Worm (Caenorhabditis elegans): ENCODE data around the gene srbc-41.

Gene srbc-41

DNA sequence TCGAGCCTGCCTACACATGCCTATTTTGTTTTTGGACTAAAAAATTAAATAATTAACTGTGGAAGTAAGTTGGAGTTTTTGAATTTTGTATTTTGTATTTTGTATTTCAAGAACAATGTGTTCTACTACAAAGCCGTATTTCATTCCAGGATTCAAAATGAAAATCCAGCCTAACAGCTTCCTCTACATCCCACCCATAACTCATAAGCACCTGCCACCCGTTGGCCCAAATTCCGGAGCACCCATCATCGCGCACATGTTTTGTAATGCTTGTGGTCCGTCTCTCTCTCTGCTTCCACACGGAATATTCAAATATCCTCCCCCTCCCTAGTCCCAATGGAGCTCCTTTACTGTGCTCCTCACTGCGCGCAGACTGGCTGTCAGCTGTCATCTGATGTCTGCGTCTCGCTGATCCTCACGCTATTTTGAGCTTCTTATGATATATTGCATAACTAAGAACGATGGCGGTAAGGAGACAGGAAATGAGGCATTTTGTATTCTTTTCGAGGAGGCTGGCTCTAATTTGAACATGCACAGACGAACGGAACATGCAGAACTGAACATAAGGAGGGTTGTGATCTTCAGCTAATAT lies 39.0 kb downstream of the srbc-41 start:
- TF ChIP-seq pha-4 (tag; optimal IDR thresholded peaks at IDR 0.05) (no peak), ceh-43 (GFP tag; optimal IDR thresholded peaks at IDR 0.05) (no peak), unc-120 (tag; optimal IDR thresholded peaks at IDR 0.05; ENCODE audit: poor library complexity, severe bottlenecking) (peak; percentile 46), ztf-11 (tag; optimal IDR thresholded peaks at IDR 0.05) (no peak), hlh-1 (tag; optimal IDR thresholded peaks at IDR 0.05) (peak; percentile 98), mep-1 (tag; optimal IDR thresholded peaks at IDR 0.05) (peak; percentile 37), sem-2 (GFP tag; optimal IDR thresholded peaks at IDR 0.05) (no peak), lsy-2 (tag; optimal IDR thresholded peaks at IDR 0.05) (no peak), nhr-237 (tag; optimal IDR thresholded peaks at IDR 0.05) (no peak), flh-1 (GFP tag; optimal IDR thresholded peaks at IDR 0.05) (no peak), nhr-2 (tag; optimal IDR thresholded peaks at IDR 0.05) (no peak), unc-62 (GFP tag; optimal IDR thresholded peaks at IDR 0.05) (peak; percentile 86), nhr-76 (tag; optimal IDR thresholded peaks at IDR 0.05) (no peak), cnd-1 (tag; optimal IDR thresholded peaks at IDR 0.05) (peak; percentile 91), unc-39 (tag; optimal IDR thresholded peaks at IDR 0.05) (no peak), zip-8 (tag; optimal IDR thresholded peaks at IDR 0.05) (no peak), sptf-1 (tag; optimal IDR thresholded peaks at IDR 0.05) (no peak), nhr-12 (tag; optimal IDR thresholded peaks at IDR 0.05) (no peak), snpc-4 (tag; optimal IDR thresholded peaks at IDR 0.05) (no peak), blmp-1 (tag; optimal IDR thresholded peaks at IDR 0.05) (no peak), drap-1 (GFP tag; optimal IDR thresholded peaks at IDR 0.05) (no peak), nhr-28 (tag; optimal IDR thresholded peaks at IDR 0.05) (no peak), mls-2 (tag; optimal IDR thresholded peaks at IDR 0.05) (no peak), M03D4.4 (tag; optimal IDR thresholded peaks at IDR 0.05) (peak; percentile 44), lin-32 (GFP tag; optimal IDR thresholded peaks at IDR 0.05) (peak; percentile 52), mab-5 (tag; optimal IDR thresholded peaks at IDR 0.05) (peak; percentile 8), lin-13 (tag; optimal IDR thresholded peaks at IDR 0.05) (peak; percentile 36), elt-3 (tag; optimal IDR thresholded peaks at IDR 0.05) (no peak)

DNA sequence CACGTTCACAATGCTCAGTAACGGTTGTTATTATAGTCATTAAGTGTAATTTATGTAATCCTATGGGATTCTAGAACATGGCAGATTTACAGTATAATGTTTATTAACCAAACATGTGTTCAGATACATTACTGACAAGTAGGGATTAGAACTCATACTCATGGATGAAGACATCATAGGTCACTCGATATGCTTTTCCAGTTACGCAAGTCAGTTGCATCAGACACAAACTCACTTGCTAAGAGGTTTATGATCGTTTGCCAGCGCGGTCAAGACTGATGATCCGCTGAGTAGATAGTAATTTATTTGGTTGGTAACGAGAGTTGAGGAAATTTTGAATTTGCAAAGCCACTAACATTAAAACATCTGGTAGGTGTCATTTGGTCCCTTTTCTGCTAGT lies 40.0 kb downstream of the srbc-41 start:
- no peak for TF ChIP-seq cnd-1 (tag; optimal IDR thresholded peaks at IDR 0.05)
- no peak for TF ChIP-seq drap-1 (GFP tag; optimal IDR thresholded peaks at IDR 0.05)
- TF ChIP-seq unc-120 (tag; optimal IDR thresholded peaks at IDR 0.05; ENCODE audit: poor library complexity, severe bottlenecking), result no peak
- no peak for TF ChIP-seq lin-13 (tag; optimal IDR thresholded peaks at IDR 0.05)
- no peak for TF ChIP-seq ham-2 (GFP tag; optimal IDR thresholded peaks at IDR 0.05)
- TF ChIP-seq bed-3 (GFP tag; optimal IDR thresholded peaks at IDR 0.05), result no peak
- TF ChIP-seq unc-62 (GFP tag; optimal IDR thresholded peaks at IDR 0.05), result no peak
- peak; percentile 57 for TF ChIP-seq zip-8 (tag; optimal IDR thresholded peaks at IDR 0.05)
- no peak for TF ChIP-seq snpc-4 (tag; optimal IDR thresholded peaks at IDR 0.05)
- no peak for TF ChIP-seq unc-39 (tag; optimal IDR thresholded peaks at IDR 0.05)
- no peak for TF ChIP-seq ceh-83 (GFP tag; optimal IDR thresholded peaks at IDR 0.05)
- no peak for TF ChIP-seq sptf-1 (tag; optimal IDR thresholded peaks at IDR 0.05)
- no peak for TF ChIP-seq M03D4.4 (tag; optimal IDR thresholded peaks at IDR 0.05)
- TF ChIP-seq ces-1 (GFP tag; optimal IDR thresholded peaks at IDR 0.05), result no peak
- TF ChIP-seq nhr-2 (tag; optimal IDR thresholded peaks at IDR 0.05), result peak; percentile 91
- TF ChIP-seq flh-1 (GFP tag; optimal IDR thresholded peaks at IDR 0.05), result no peak
- no peak for TF ChIP-seq ceh-43 (GFP tag; optimal IDR thresholded peaks at IDR 0.05)

DNA sequence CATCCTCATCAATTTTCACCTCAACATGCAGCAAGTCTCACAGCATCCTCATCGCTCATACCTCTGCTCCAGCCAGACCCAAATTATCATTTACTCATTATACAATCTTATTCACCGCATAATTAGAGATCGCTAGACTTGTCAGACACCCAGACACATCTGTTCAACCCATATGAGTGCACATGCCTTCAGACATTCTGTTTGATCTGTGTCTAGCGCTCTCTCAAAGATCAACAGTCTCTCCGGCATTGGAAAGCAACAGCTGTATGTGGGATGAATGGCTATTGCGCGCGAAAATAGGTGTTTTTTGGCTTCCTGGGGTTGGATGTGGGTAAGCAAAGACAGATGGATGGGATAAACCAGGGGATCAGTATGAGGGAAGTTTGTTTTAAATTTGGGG lies 42.0 kb downstream of the srbc-41 start:
- TF ChIP-seq nhr-2 (tag; optimal IDR thresholded peaks at IDR 0.05) (peak; percentile 66), ham-2 (GFP tag; optimal IDR thresholded peaks at IDR 0.05) (no peak), elt-1 (tag; optimal IDR thresholded peaks at IDR 0.05; ENCODE audit: borderline replicate concordance, insufficient read depth) (no peak), unc-62 (GFP tag; optimal IDR thresholded peaks at IDR 0.05) (peak; percentile 18), ceh-83 (GFP tag; optimal IDR thresholded peaks at IDR 0.05) (no peak), unc-39 (tag; optimal IDR thresholded peaks at IDR 0.05) (no peak), cnd-1 (tag; optimal IDR thresholded peaks at IDR 0.05) (peak; percentile 62), lin-32 (GFP tag; optimal IDR thresholded peaks at IDR 0.05) (peak; percentile 99), hlh-1 (tag; optimal IDR thresholded peaks at IDR 0.05) (peak; percentile 4), lin-13 (tag; optimal IDR thresholded peaks at IDR 0.05) (no peak), elt-3 (tag; optimal IDR thresholded peaks at IDR 0.05) (no peak)

DNA sequence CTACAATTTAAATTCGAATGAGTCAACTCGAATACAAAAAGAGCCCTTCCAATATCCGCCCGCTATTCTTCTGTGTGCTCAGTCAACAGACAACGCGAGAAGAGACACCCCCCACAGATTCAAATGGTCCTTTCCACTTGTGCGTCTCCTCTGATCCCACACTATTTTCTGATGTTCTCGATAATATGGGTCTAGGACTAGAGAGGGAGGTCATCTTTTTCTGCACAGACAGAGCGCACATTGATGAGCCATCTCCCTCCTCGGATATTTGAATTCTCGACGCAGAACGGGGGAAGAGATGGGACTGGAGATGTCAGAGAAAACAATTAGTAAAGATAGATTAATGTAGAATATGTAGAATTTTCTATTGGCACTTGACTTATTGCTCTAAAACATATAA lies 43.9 kb downstream of the srbc-41 start:
- no peak for TF ChIP-seq nhr-28 (tag; optimal IDR thresholded peaks at IDR 0.05)
- no peak for TF ChIP-seq ham-2 (GFP tag; optimal IDR thresholded peaks at IDR 0.05)
- no peak for TF ChIP-seq tbx-8 (GFP tag; optimal IDR thresholded peaks at IDR 0.05)
- TF ChIP-seq cnd-1 (tag; optimal IDR thresholded peaks at IDR 0.05), result peak; percentile 54
- no peak for TF ChIP-seq snpc-4 (tag; optimal IDR thresholded peaks at IDR 0.05)
- TF ChIP-seq elt-3 (tag; optimal IDR thresholded peaks at IDR 0.05), result no peak
- TF ChIP-seq lsy-2 (tag; optimal IDR thresholded peaks at IDR 0.05), result no peak
- TF ChIP-seq nhr-76 (tag; optimal IDR thresholded peaks at IDR 0.05), result no peak
- peak; percentile 49 for TF ChIP-seq hlh-1 (tag; optimal IDR thresholded peaks at IDR 0.05)
- no peak for TF ChIP-seq ceh-83 (GFP tag; optimal IDR thresholded peaks at IDR 0.05)
- no peak for TF ChIP-seq bed-3 (GFP tag; optimal IDR thresholded peaks at IDR 0.05)
- TF ChIP-seq mep-1 (tag; optimal IDR thresholded peaks at IDR 0.05), result peak; percentile 56
- no peak for TF ChIP-seq unc-120 (tag; optimal IDR thresholded peaks at IDR 0.05; ENCODE audit: poor library complexity, severe bottlenecking)
- no peak for TF ChIP-seq nhr-12 (tag; optimal IDR thresholded peaks at IDR 0.05)
- TF ChIP-seq nhr-2 (tag; optimal IDR thresholded peaks at IDR 0.05), result peak; percentile 38
- TF ChIP-seq mls-2 (tag; optimal IDR thresholded peaks at IDR 0.05), result no peak
- TF ChIP-seq blmp-1 (tag; optimal IDR thresholded peaks at IDR 0.05), result no peak
- no peak for TF ChIP-seq flh-1 (GFP tag; optimal IDR thresholded peaks at IDR 0.05)
- no peak for TF ChIP-seq sptf-1 (tag; optimal IDR thresholded peaks at IDR 0.05)
- TF ChIP-seq nhr-237 (tag; optimal IDR thresholded peaks at IDR 0.05), result no peak
- no peak for TF ChIP-seq zip-8 (tag; optimal IDR thresholded peaks at IDR 0.05)
- TF ChIP-seq lin-32 (GFP tag; optimal IDR thresholded peaks at IDR 0.05), result no peak
- no peak for TF ChIP-seq pha-4 (tag; optimal IDR thresholded peaks at IDR 0.05)
- TF ChIP-seq ceh-39 (tag; optimal IDR thresholded peaks at IDR 0.05), result peak; percentile 68
- no peak for TF ChIP-seq lin-13 (tag; optimal IDR thresholded peaks at IDR 0.05)
- TF ChIP-seq mab-5 (tag; optimal IDR thresholded peaks at IDR 0.05), result no peak
- TF ChIP-seq ces-1 (GFP tag; optimal IDR thresholded peaks at IDR 0.05), result no peak
- no peak for TF ChIP-seq drap-1 (GFP tag; optimal IDR thresholded peaks at IDR 0.05)
- TF ChIP-seq unc-39 (tag; optimal IDR thresholded peaks at IDR 0.05), result no peak
- peak; percentile 24 for TF ChIP-seq M03D4.4 (tag; optimal IDR thresholded peaks at IDR 0.05)
- TF ChIP-seq ceh-43 (GFP tag; optimal IDR thresholded peaks at IDR 0.05), result no peak
- peak; percentile 39 for TF ChIP-seq elt-1 (tag; optimal IDR thresholded peaks at IDR 0.05; ENCODE audit: borderline replicate concordance, insufficient read depth)
- TF ChIP-seq unc-62 (GFP tag; optimal IDR thresholded peaks at IDR 0.05), result peak; percentile 68
- TF ChIP-seq sem-2 (GFP tag; optimal IDR thresholded peaks at IDR 0.05), result no peak
- TF ChIP-seq ztf-11 (tag; optimal IDR thresholded peaks at IDR 0.05), result peak; percentile 11
